Fruit fly (Drosophila melanogaster) Kc167 (cell line): ENCODE data around the gene PolA1.

Experiments
- Myc ChIP-seq: fragments of >200 bp; optimal IDR thresholded peaks from 2 replicates; lab custom pipeline; 2017; ENCODE audit warnings: missing external identifiers
- Sin3A ChIP-seq: fragments of >200 bp; optimal IDR thresholded peaks from 2 replicates; lab custom pipeline; 2018; ENCODE audit warnings: missing external identifiers
- h ChIP-seq: fragments of >200 bp; optimal IDR thresholded peaks from 3 replicates; lab custom pipeline; 2018; ENCODE audit warnings: missing external identifiers
- psq ChIP-seq: fragments of >200 bp; optimal IDR thresholded peaks from 2 replicates; lab custom pipeline; 2017; ENCODE audit warnings: missing external identifiers

dm6 chr3R:21650506-21650905 lies 21.0 kb downstream of the PolA1 start:
- TF ChIP-seq h (lab: Kevin White, UChicago) (no peak), Sin3A (lab: Kevin White, UChicago) (no peak), Myc (lab: Kevin White, UChicago) (no peak), psq (lab: Kevin White, UChicago) (no peak)
